Fruit fly (Drosophila melanogaster) whole organism, embryonic: ENCODE data around the gene CG10311.
A peak's percentile ranks its signal among the peaks of the same experiment; 100 is the strongest.

Experiments used
- BEAF-32 ChIP-seq: fragments of 200-800 bp; sonication (Bioruptor generic); optimal IDR thresholded peaks from 3 replicates; lab custom pipeline; 2017; ENCODE audit warnings: missing biosample characterization, missing genetic modification characterization, mild to moderate bottlenecking, moderate library complexity, missing genetic modification reagents
- Blimp-1 ChIP-seq: fragments of 200-800 bp; sonication (Bioruptor generic); optimal IDR thresholded peaks from 3 replicates; lab custom pipeline; 2018; ENCODE audit warnings: missing biosample characterization, missing genetic modification characterization, mild to moderate bottlenecking, moderate library complexity, missing genetic modification reagents
- CG10431 ChIP-seq: fragments of 200-800 bp; sonication (Bioruptor generic); optimal IDR thresholded peaks from 3 replicates; lab custom pipeline; 2018; ENCODE audit warnings: missing biosample characterization, mild to moderate bottlenecking, missing genetic modification characterization
- CG10543 ChIP-seq: fragments of 200-800 bp; sonication (Bioruptor generic); optimal IDR thresholded peaks from 3 replicates; lab custom pipeline; 2017; ENCODE audit warnings: missing biosample characterization, mild to moderate bottlenecking, missing genetic modification characterization, moderate library complexity
- CG10565 ChIP-seq: fragments of 200-800 bp; sonication (Bioruptor generic); optimal IDR thresholded peaks from 3 replicates; lab custom pipeline; 2016; ENCODE audit warnings: missing biosample characterization, mild to moderate bottlenecking, missing genetic modification characterization
- CG10654 ChIP-seq: fragments of 200-800 bp; sonication (Bioruptor generic); optimal IDR thresholded peaks from 2 replicates; lab custom pipeline; 2016; ENCODE audit warnings: missing biosample characterization, missing genetic modification characterization
- CG10979 ChIP-seq: fragments of 200-800 bp; sonication (Bioruptor generic); optimal IDR thresholded peaks from 2 replicates; lab custom pipeline; 2018; ENCODE audit warnings: missing biosample characterization, mild to moderate bottlenecking, missing genetic modification characterization, moderate library complexity
- CG12219 ChIP-seq: fragments of 200-800 bp; sonication (Bioruptor generic); optimal IDR thresholded peaks from 3 replicates; lab custom pipeline; 2018; ENCODE audit warnings: missing biosample characterization, mild to moderate bottlenecking, missing genetic modification characterization
- CG13287 ChIP-seq: fragments of 200-800 bp; sonication (Bioruptor generic); IDR thresholded peaks from 2 replicates; pipeline ENCODE4 v1.3.6; 2022; ENCODE audit warnings: missing biosample characterization, missing genetic modification characterization; ENCODE audit not compliant: partially characterized antibody
- CG14667 ChIP-seq: fragments of 200-800 bp; sonication (Bioruptor generic); IDR thresholded peaks from 2 replicates; pipeline ENCODE4 v1.3.6; 2022; ENCODE audit warnings: missing biosample characterization, missing genetic modification characterization
- CG14965 ChIP-seq: fragments of 200-800 bp; sonication (Bioruptor generic); optimal IDR thresholded peaks from 2 replicates; lab custom pipeline; 2016; ENCODE audit warnings: missing biosample characterization, missing genetic modification characterization, borderline replicate concordance
- CG1529 ChIP-seq: fragments of 200-800 bp; sonication (Bioruptor generic); optimal IDR thresholded peaks from 3 replicates; lab custom pipeline; 2018; ENCODE audit warnings: missing biosample characterization, missing genetic modification characterization
- CG17912 ChIP-seq: fragments of 200-800 bp; sonication (Bioruptor generic); optimal IDR thresholded peaks from 2 replicates; lab custom pipeline; 2018; ENCODE audit warnings: missing biosample characterization, mild to moderate bottlenecking, missing genetic modification characterization
- CG18011 ChIP-seq: fragments of 200-800 bp; sonication (Bioruptor generic); optimal IDR thresholded peaks from 2 replicates; lab custom pipeline; 2017; ENCODE audit warnings: missing biosample characterization, missing genetic modification characterization, mild to moderate bottlenecking, moderate library complexity, missing genotype
- CG3065 ChIP-seq: fragments of 200-800 bp; sonication (Bioruptor generic); optimal IDR thresholded peaks from 2 replicates; lab custom pipeline; 2016; ENCODE audit warnings: missing biosample characterization, missing genetic modification characterization
- CG4424 ChIP-seq: fragments of 200-800 bp; sonication (Bioruptor generic); optimal IDR thresholded peaks from 3 replicates; lab custom pipeline; 2016; ENCODE audit warnings: missing biosample characterization, missing genetic modification characterization
- CG4707 ChIP-seq: fragments of 200-800 bp; sonication (Bioruptor generic); optimal IDR thresholded peaks from 2 replicates; lab custom pipeline; 2018; ENCODE audit warnings: missing biosample characterization, mild to moderate bottlenecking, missing genetic modification characterization, moderate library complexity
- CG6254 ChIP-seq: fragments of 200-800 bp; sonication (Bioruptor generic); optimal IDR thresholded peaks from 3 replicates; lab custom pipeline; 2017; ENCODE audit warnings: mild to moderate bottlenecking, missing biosample characterization, missing genetic modification reagents, missing genetic modification characterization
- CG8478 ChIP-seq: fragments of >200 bp; optimal IDR thresholded peaks from 2 replicates; lab custom pipeline; 2018
- CG8944 ChIP-seq: fragments of 200-800 bp; sonication (Bioruptor generic); optimal IDR thresholded peaks from 3 replicates; lab custom pipeline; 2016; ENCODE audit warnings: missing biosample characterization, missing genetic modification characterization
- CTCF ChIP-seq: fragments of 200-800 bp; sonication (Bioruptor generic); optimal IDR thresholded peaks from 2 replicates; lab custom pipeline; 2017; ENCODE audit warnings: missing biosample characterization, mild to moderate bottlenecking, missing genetic modification characterization, moderate library complexity
- Dad ChIP-seq: fragments of 200-800 bp; sonication (Bioruptor generic); optimal IDR thresholded peaks from 3 replicates; lab custom pipeline; 2016; ENCODE audit warnings: missing biosample characterization, missing genetic modification characterization
- Doc3 ChIP-seq: fragments of 200-800 bp; sonication (Bioruptor generic); IDR thresholded peaks from 3 replicates; pipeline ENCODE4 v1.3.6; 2022; ENCODE audit warnings: missing biosample characterization, missing genetic modification characterization; ENCODE audit not compliant: partially characterized antibody
- Eip74EF ChIP-seq, 2 experiments: fragments of 200-800 bp in 1 of 2; fragments of >200 bp in 1 of 2; sonication (Bioruptor generic) in 1 of 2; optimal IDR thresholded peaks; 2 replicates each; lab custom pipeline; 2017 to 2019; ENCODE audit warnings: missing biosample characterization in 2 of 2, missing genetic modification characterization in 2 of 2, mild to moderate bottlenecking in 1 of 2, moderate library complexity in 1 of 2
- HHEX ChIP-seq: fragments of 200-800 bp; sonication (Bioruptor generic); optimal IDR thresholded peaks from 3 replicates; lab custom pipeline; 2017; ENCODE audit warnings: missing biosample characterization, mild to moderate bottlenecking, missing genetic modification characterization, missing genetic modification reagents
- Pdp1 ChIP-seq, 2 experiments: fragments of 200-800 bp; sonication (Bioruptor generic); optimal IDR thresholded peaks; 3 replicates each; lab custom pipeline; 2016; ENCODE audit warnings: missing biosample characterization in 2 of 2, missing genetic modification characterization in 2 of 2, mild to moderate bottlenecking in 1 of 2, moderate library complexity in 1 of 2
- Side ChIP-seq: fragments of 200-800 bp; sonication (Bioruptor generic); optimal IDR thresholded peaks from 2 replicates; lab custom pipeline; 2016; ENCODE audit warnings: missing biosample characterization, missing genetic modification characterization
- Ssrp ChIP-seq: fragments of 200-800 bp; sonication (Bioruptor generic); optimal IDR thresholded peaks from 2 replicates; lab custom pipeline; 2018; ENCODE audit warnings: missing biosample characterization, mild to moderate bottlenecking, missing genetic modification characterization, moderate library complexity
- Xbp1 ChIP-seq: fragments of 200-800 bp; sonication (Bioruptor generic); optimal IDR thresholded peaks from 3 replicates; lab custom pipeline; 2016; ENCODE audit warnings: missing biosample characterization, mild to moderate bottlenecking, missing genetic modification characterization
- ac ChIP-seq: fragments of 200-800 bp; sonication (Bioruptor generic); optimal IDR thresholded peaks from 3 replicates; lab custom pipeline; 2017; ENCODE audit warnings: missing biosample characterization, mild to moderate bottlenecking, missing genetic modification characterization
- bab2 ChIP-seq: fragments of 200-800 bp; sonication (Bioruptor generic); optimal IDR thresholded peaks from 2 replicates; lab custom pipeline; 2016; ENCODE audit warnings: missing biosample characterization, missing genetic modification characterization
- bowl ChIP-seq: fragments of 200-800 bp; sonication (Bioruptor generic); IDR thresholded peaks from 2 replicates; pipeline ENCODE4 v1.3.6; 2022; ENCODE audit warnings: missing biosample characterization, missing genetic modification characterization
- chn ChIP-seq: fragments of 200-800 bp; sonication (Bioruptor generic); optimal IDR thresholded peaks from 2 replicates; lab custom pipeline; 2016; ENCODE audit warnings: missing biosample characterization, missing genetic modification characterization
- eve ChIP-seq, 2 experiments: fragments of >200 bp; optimal IDR thresholded peaks; 2 replicates each; lab custom pipeline; 2017; ENCODE audit warnings: missing biosample characterization in 2 of 2, missing genetic modification characterization in 2 of 2
- gro ChIP-seq: fragments of 200-800 bp; sonication (Bioruptor generic); optimal IDR thresholded peaks from 2 replicates; lab custom pipeline; 2016; ENCODE audit warnings: missing biosample characterization, missing genetic modification characterization
- lbe ChIP-seq: fragments of 200-800 bp; sonication (Bioruptor generic); optimal IDR thresholded peaks from 2 replicates; lab custom pipeline; 2016; ENCODE audit warnings: missing biosample characterization, mild to moderate bottlenecking, missing genetic modification characterization
- lmd ChIP-seq: fragments of 200-800 bp; sonication (Bioruptor generic); IDR thresholded peaks from 2 replicates; pipeline ENCODE4 v1.3.6; 2022; ENCODE audit warnings: missing biosample characterization, missing genetic modification characterization
- onecut ChIP-seq: fragments of 200-800 bp; sonication (Bioruptor generic); IDR thresholded peaks from 2 replicates; pipeline ENCODE4 v1.3.6; 2022; ENCODE audit warnings: missing biosample characterization, missing genetic modification characterization
- pita ChIP-seq: fragments of 200-800 bp; sonication (Bioruptor generic); optimal IDR thresholded peaks from 2 replicates; lab custom pipeline; 2017; ENCODE audit warnings: missing biosample characterization, mild to moderate bottlenecking, missing genetic modification characterization
- prd ChIP-seq, 3 experiments: fragments of >200 bp in 2 of 3; fragments of 200-800 bp in 1 of 3; sonication (Bioruptor generic) in 1 of 3; optimal IDR thresholded peaks in 2 of 3; IDR thresholded peaks in 1 of 3; 2 replicates in 2 of 3; 3 replicates in 1 of 3; pipeline versions ENCODE4 v1.3.6 to Lab custom; 2017 to 2022; ENCODE audit warnings: missing biosample characterization in 1 of 3, missing genetic modification characterization in 1 of 3
- psq ChIP-seq: fragments of 200-800 bp; sonication (Bioruptor generic); optimal IDR thresholded peaks from 2 replicates; lab custom pipeline; 2017; ENCODE audit warnings: missing biosample characterization, missing genetic modification characterization
- run ChIP-seq: fragments of 200-800 bp; sonication (Bioruptor generic); optimal IDR thresholded peaks from 3 replicates; lab custom pipeline; 2018; ENCODE audit warnings: missing biosample characterization, mild to moderate bottlenecking, missing genetic modification characterization
- scrt ChIP-seq: fragments of 200-800 bp; sonication (Bioruptor generic); optimal IDR thresholded peaks from 2 replicates; lab custom pipeline; 2018; ENCODE audit warnings: missing biosample characterization, mild to moderate bottlenecking, missing genetic modification characterization, moderate library complexity
- sd ChIP-seq: fragments of 200-800 bp; sonication (Bioruptor generic); optimal IDR thresholded peaks from 3 replicates; lab custom pipeline; 2018; ENCODE audit warnings: missing biosample characterization, mild to moderate bottlenecking, missing genetic modification characterization, moderate library complexity
- seq ChIP-seq: fragments of 200-800 bp; sonication (Bioruptor generic); IDR thresholded peaks from 2 replicates; pipeline ENCODE4 v1.3.6; 2022; ENCODE audit warnings: missing biosample characterization, missing genetic modification characterization
- sima ChIP-seq: fragments of 200-800 bp; sonication (Bioruptor generic); optimal IDR thresholded peaks from 2 replicates; lab custom pipeline; 2016; ENCODE audit warnings: missing biosample characterization, missing genetic modification characterization
- sob ChIP-seq: fragments of 200-800 bp; sonication (Bioruptor generic); IDR thresholded peaks from 2 replicates; pipeline ENCODE4 v1.3.6; 2022; ENCODE audit warnings: missing biosample characterization, missing genetic modification characterization
- tgo ChIP-seq: fragments of 200-800 bp; sonication (Bioruptor generic); IDR thresholded peaks from 3 replicates; pipeline ENCODE4 v1.3.6; 2022; ENCODE audit warnings: missing biosample characterization, missing genetic modification characterization
- twi ChIP-seq: fragments of 200-800 bp; optimal IDR thresholded peaks from 2 replicates; lab custom pipeline; 2019; ENCODE audit warnings: missing biosample characterization, mild to moderate bottlenecking, missing genetic modification characterization, moderate library complexity
- tx ChIP-seq: fragments of 200-800 bp; sonication (Bioruptor generic); optimal IDR thresholded peaks from 2 replicates; lab custom pipeline; 2016; ENCODE audit warnings: missing biosample characterization, missing genetic modification characterization
- vfl ChIP-seq: fragments of 200-800 bp; sonication (Bioruptor generic); optimal IDR thresholded peaks from 2 replicates; lab custom pipeline; 2016; ENCODE audit warnings: missing biosample characterization, missing genetic modification characterization
- wor ChIP-seq: fragments of 200-800 bp; sonication (Bioruptor generic); IDR thresholded peaks from 2 replicates; pipeline ENCODE4 v1.3.6; 2022; ENCODE audit warnings: missing biosample characterization, missing genetic modification characterization

The CG10311 gene

DNA sequence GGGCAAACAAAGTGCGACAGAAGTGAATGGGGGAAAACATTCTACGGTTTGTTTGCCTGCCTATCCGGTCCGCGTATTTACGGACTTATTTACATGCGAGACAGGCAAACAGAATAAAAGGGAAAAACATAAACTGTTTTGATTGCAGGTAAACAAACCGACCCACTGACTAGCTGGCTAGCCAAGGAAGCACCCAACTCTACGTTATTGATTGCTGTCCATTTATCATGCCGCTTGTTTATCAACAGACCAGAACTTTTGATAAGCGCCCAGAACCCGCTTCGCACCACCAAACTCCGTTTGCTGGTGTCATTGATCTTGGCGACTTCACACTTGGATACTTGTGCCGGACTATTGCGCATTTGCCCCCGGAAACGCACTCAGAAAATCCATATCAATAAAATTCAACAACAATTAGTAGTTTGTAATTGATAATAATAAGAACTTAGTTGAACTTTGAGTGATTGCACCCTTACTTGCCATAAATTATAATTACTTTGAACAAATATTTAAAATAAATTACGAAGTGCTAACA, 24.9 kb downstream of the CG10311 start (continued):
- TF ChIP-seq CG4424 (GFP tag; lab: Kevin White, UChicago): peak; percentile 28
- TF ChIP-seq gro (GFP tag; lab: Kevin White, UChicago): no peak
- peak; percentile 73 for TF ChIP-seq CG1529 (GFP tag; lab: Kevin White, UChicago)
- TF ChIP-seq ac (GFP tag; lab: Kevin White, UChicago): peak; percentile 60
- no peak for TF ChIP-seq prd (optimal IDR thresholded peaks at IDR 0.05; lab: Kevin White, UChicago)
- TF ChIP-seq prd (GFP tag; IDR thresholded peaks at IDR 0.05; lab: Robert Waterston, UW): peak; percentile 46; the same call in 2 of the 3 replicates
- no peak for TF ChIP-seq vfl (GFP tag; lab: Kevin White, UChicago)
- peak; percentile 58 for TF ChIP-seq HHEX (GFP tag; lab: Kevin White, UChicago)
- no peak for TF ChIP-seq Xbp1
- no peak for TF ChIP-seq sima (GFP tag; lab: Kevin White, UChicago)
- peak; percentile 3 for TF ChIP-seq CG10654 (GFP tag; lab: Kevin White, UChicago)
- TF ChIP-seq seq: peak; percentile 79
- peak; percentile 30 for TF ChIP-seq psq (GFP tag; lab: Kevin White, UChicago)
- no peak for TF ChIP-seq BEAF-32
- TF ChIP-seq Ssrp (tag; lab: Kevin White, UChicago): no peak
- no peak for TF ChIP-seq Dad (GFP tag; lab: Kevin White, UChicago)
- TF ChIP-seq chn (GFP tag; lab: Kevin White, UChicago): no peak
- TF ChIP-seq CG4707 (GFP tag; lab: Kevin White, UChicago): peak; percentile 74
- no peak for TF ChIP-seq CG10565 (GFP tag; lab: Kevin White, UChicago)
- TF ChIP-seq wor (GFP tag; lab: Robert Waterston, UW): no peak
- TF ChIP-seq pita (GFP tag; lab: Kevin White, UChicago): no peak
- TF ChIP-seq Doc3: no peak
- TF ChIP-seq lbe: peak; percentile 39
- no peak for TF ChIP-seq CG13287 (GFP tag; lab: Robert Waterston, UW)
- TF ChIP-seq CG10431 (GFP tag; lab: Kevin White, UChicago): peak; percentile 76
- peak; percentile 36 for TF ChIP-seq CG17912 (GFP tag; lab: Kevin White, UChicago)
- peak; percentile 49 for TF ChIP-seq Blimp-1 (GFP tag; lab: Kevin White, UChicago)
- TF ChIP-seq scrt: no peak
- TF ChIP-seq CG14965: no peak
- peak; percentile 60 for TF ChIP-seq CG3065 (GFP tag; lab: Kevin White, UChicago)
- peak; percentile 70 for TF ChIP-seq CG10543
- TF ChIP-seq lmd: no peak

DNA sequence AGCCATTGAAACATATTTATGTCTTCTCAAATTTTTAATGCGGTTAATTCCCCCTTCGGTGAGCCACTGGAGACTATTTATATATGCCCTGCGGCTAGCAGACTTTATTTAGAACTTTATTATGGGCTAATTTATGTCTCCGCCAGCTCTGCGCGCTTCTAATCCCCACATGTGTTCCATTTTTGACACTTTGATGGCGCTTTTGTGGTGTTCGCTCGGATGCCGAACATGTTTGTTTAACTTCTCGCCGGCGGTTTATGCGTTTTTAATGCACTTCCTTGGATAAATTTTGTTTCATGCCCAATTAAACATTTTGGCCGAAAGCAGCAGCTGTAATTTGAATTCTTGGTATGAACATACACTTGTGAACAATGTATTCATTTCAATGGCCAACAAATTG, 27.0 kb downstream of the CG10311 start:
- TF ChIP-seq Pdp1 (GFP tag; optimal IDR thresholded peaks at IDR 0.05; lab: Kevin White, UChicago) (no peak), CG12219 (GFP tag; lab: Kevin White, UChicago) (no peak), prd (optimal IDR thresholded peaks at IDR 0.05; lab: Kevin White, UChicago) (no peak), prd (GFP tag; IDR thresholded peaks at IDR 0.05; lab: Robert Waterston, UW) (no peak), tgo (GFP tag; lab: Robert Waterston, UW) (no peak), CG8944 (GFP tag; lab: Kevin White, UChicago) (no peak), onecut (GFP tag; lab: Robert Waterston, UW) (no peak), bab2 (no peak), sob (GFP tag; lab: Robert Waterston, UW) (no peak), tx (GFP tag; lab: Kevin White, UChicago) (no peak), Side (GFP tag; lab: Kevin White, UChicago) (no peak), eve (GFP tag; optimal IDR thresholded peaks at IDR 0.05; lab: Kevin White, UChicago) (no peak), bowl (GFP tag; lab: Robert Waterston, UW) (no peak), run (peak; percentile 50), twi (peak; percentile 71), CG18011 (GFP tag; lab: Kevin White, UChicago) (no peak), CG6254 (GFP tag; lab: Kevin White, UChicago) (no peak), sd (tag; lab: Kevin White, UChicago) (peak; percentile 50), CG10979 (tag; lab: Kevin White, UChicago) (peak; percentile 13), CG14667 (GFP tag; lab: Robert Waterston, UW) (no peak), CG8478 (no peak), CTCF (peak; percentile 64), Eip74EF (GFP tag; optimal IDR thresholded peaks at IDR 0.05; lab: Kevin White, UChicago) (no peak)
